Worm (Caenorhabditis elegans) whole organism, L4 larva: Measurements from ENCODE around the gene Y48C3A.5.

Source experiments
- ceh-82 ChIP-seq: sonication (generic microtip); optimal IDR thresholded peaks from 2 replicates; lab custom pipeline; 2017; ENCODE audit warnings: missing biosample characterization, missing genetic modification characterization
- jun-1 ChIP-seq: fragments of 150-350 bp; optimal IDR thresholded peaks from 2 replicates; lab custom pipeline; 2014; ENCODE audit warnings: missing biosample characterization, missing genetic modification reagents, missing genetic modification characterization
- lin-13 ChIP-seq: fragments of 150-350 bp; optimal IDR thresholded peaks from 2 replicates; lab custom pipeline; 2014; ENCODE audit warnings: missing biosample characterization, missing genetic modification reagents, missing genetic modification characterization
- mep-1 ChIP-seq: fragments of 150-350 bp; sonication (generic microtip); optimal IDR thresholded peaks from 3 replicates; lab custom pipeline; 2014; ENCODE audit warnings: missing biosample characterization, missing genetic modification characterization
- nhr-48 ChIP-seq: sonication (generic microtip); optimal IDR thresholded peaks from 2 replicates; lab custom pipeline; 2016; ENCODE audit warnings: mild to moderate bottlenecking, missing genetic modification characterization, missing compliant biosample characterization

- TF ChIP-seq nhr-48 (tag; lab: Kevin White, UChicago), result no peak
- TF ChIP-seq ceh-82 (tag; lab: Kevin White, UChicago), result no peak
- TF ChIP-seq mep-1 (tag; lab: Kevin White, UChicago), result no peak
- no peak for TF ChIP-seq lin-13 (GFP tag; lab: Kevin White, UChicago)
- TF ChIP-seq jun-1 (tag; lab: Kevin White, UChicago), result no peak
Measured at ce11 chrII:13255291-13255690, 15.6 kb upstream of the Y48C3A.5 start.
